Worm (Caenorhabditis elegans): ENCODE data around the gene ZK84.5.
A peak's percentile ranks its signal among the peaks of the same experiment; 100 is the strongest.

DNA sequence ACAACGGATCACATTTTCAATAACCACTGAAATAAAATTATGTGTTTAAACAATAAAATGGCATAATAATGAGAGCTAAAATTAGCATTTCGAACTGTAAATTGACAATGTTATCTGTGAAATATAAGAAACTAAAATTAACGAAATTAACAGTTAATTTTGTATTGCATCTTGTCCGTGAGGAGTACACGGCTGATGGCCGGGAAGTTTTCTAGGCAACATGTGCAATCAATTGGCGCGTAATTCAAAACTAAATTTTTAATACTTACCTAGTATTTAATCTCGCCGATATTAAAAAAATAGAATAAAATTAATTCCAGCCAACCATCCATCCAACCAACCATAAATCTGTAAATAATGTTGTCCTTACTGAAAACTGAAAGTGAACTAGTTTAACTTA, 45.2 kb upstream of the ZK84.5 start:
- TF ChIP-seq mef-2 (tag; optimal IDR thresholded peaks at IDR 0.05), result no peak
- peak; percentile 68 for TF ChIP-seq lin-13 (GFP tag; optimal IDR thresholded peaks at IDR 0.05)
- peak; percentile 49 for TF ChIP-seq nhr-11 (tag; optimal IDR thresholded peaks at IDR 0.05)
- no peak for TF ChIP-seq zag-1 (tag; optimal IDR thresholded peaks at IDR 0.05)
- no peak for TF ChIP-seq ets-5 (GFP tag; IDR thresholded peaks at IDR 0.05)
- no peak for TF ChIP-seq unc-62 (GFP tag; optimal IDR thresholded peaks at IDR 0.05)
- no peak for TF ChIP-seq nhr-28 (tag; optimal IDR thresholded peaks at IDR 0.05)
- TF ChIP-seq blmp-1 (tag; optimal IDR thresholded peaks at IDR 0.05), result peak; percentile 56

Measured in whole organism, L1 larva.